Worm (Caenorhabditis elegans) whole organism, young adult: ENCODE data around the gene mrpl-42.

Source experiments
- B0261.1 ChIP-seq: sonication (generic microtip); optimal IDR thresholded peaks from 2 replicates; lab custom pipeline; 2016; ENCODE audit warnings: mild to moderate bottlenecking, missing genetic modification characterization, moderate library complexity, missing compliant biosample characterization
- B0336.3 ChIP-seq: fragments of 200-800 bp; sonication (Bioruptor generic); IDR thresholded peaks from 2 replicates; pipeline ENCODE4 v1.3.6; 2022; ENCODE audit warnings: missing genetic modification characterization, missing compliant biosample characterization
- F22D6.2 ChIP-seq: sonication (generic microtip); optimal IDR thresholded peaks from 2 replicates; lab custom pipeline; 2016; ENCODE audit warnings: mild to moderate bottlenecking, missing genetic modification characterization, missing compliant biosample characterization
- F33H1.4 ChIP-seq: fragments of 200-800 bp; sonication (Bioruptor generic); IDR thresholded peaks from 2 replicates; pipeline ENCODE4 v1.3.6; 2022; ENCODE audit warnings: missing genetic modification reagents, missing genetic modification characterization, missing compliant biosample characterization
- F39B2.1 ChIP-seq: fragments of 200-800 bp; sonication (Bioruptor generic); IDR thresholded peaks from 2 replicates; pipeline ENCODE4 v1.3.6; 2022; ENCODE audit warnings: missing genetic modification reagents, missing genetic modification characterization, missing compliant biosample characterization
- K11D2.4 ChIP-seq: fragments of 200-800 bp; sonication (Bioruptor generic); IDR thresholded peaks from 2 replicates; pipeline ENCODE4 v1.3.6; 2022; ENCODE audit warnings: missing genetic modification reagents, missing genetic modification characterization, missing compliant biosample characterization
- T07F8.4 ChIP-seq: sonication (generic microtip); optimal IDR thresholded peaks from 2 replicates; lab custom pipeline; 2016; ENCODE audit warnings: mild to moderate bottlenecking, missing genetic modification characterization, moderate library complexity, missing compliant biosample characterization
- Y53F4B.3 ChIP-seq: fragments of 200-800 bp; sonication (Bioruptor generic); IDR thresholded peaks from 2 replicates; pipeline ENCODE4 v1.3.6; 2022; ENCODE audit warnings: missing genetic modification reagents, missing genetic modification characterization, missing compliant biosample characterization
- Y79H2A.3 ChIP-seq: fragments of 200-800 bp; sonication (Bioruptor generic); conservative IDR thresholded peaks from 2 replicates; pipeline ENCODE4 v1.3.6; 2022; ENCODE audit warnings: missing genetic modification reagents, missing genetic modification characterization, missing compliant biosample characterization
- akir-1 ChIP-seq: fragments of 200-800 bp; sonication (Bioruptor generic); optimal IDR thresholded peaks from 2 replicates; lab custom pipeline; 2018; ENCODE audit warnings: mild to moderate bottlenecking, missing genetic modification characterization, moderate library complexity, missing compliant biosample characterization
- aptf-3 ChIP-seq: fragments of 200-800 bp; sonication (Bioruptor generic); IDR thresholded peaks from 2 replicates; pipeline ENCODE4 v1.3.6; 2022; ENCODE audit warnings: missing genetic modification characterization, missing compliant biosample characterization
- attf-3 ChIP-seq: fragments of 200-800 bp; sonication (Bioruptor generic); conservative IDR thresholded peaks from 2 replicates; pipeline ENCODE4 v1.3.6; 2022; ENCODE audit warnings: missing genetic modification reagents, missing genetic modification characterization, missing compliant biosample characterization
- attf-6 ChIP-seq: fragments of 200-800 bp; sonication (Bioruptor generic); IDR thresholded peaks from 2 replicates; pipeline ENCODE4 v1.3.6; 2022; ENCODE audit warnings: missing genetic modification reagents, missing genetic modification characterization, missing compliant biosample characterization
- bed-1 ChIP-seq: fragments of 200-800 bp; sonication (Bioruptor generic); IDR thresholded peaks from 2 replicates; pipeline ENCODE4 v1.3.6; 2022; ENCODE audit warnings: missing genetic modification reagents, missing genetic modification characterization, missing compliant biosample characterization
- bed-2 ChIP-seq: fragments of 200-800 bp; sonication (Bioruptor generic); IDR thresholded peaks from 2 replicates; pipeline ENCODE4 v1.3.6; 2022; ENCODE audit warnings: missing genetic modification reagents, missing genetic modification characterization, missing compliant biosample characterization
- ceh-27 ChIP-seq: fragments of 200-800 bp; sonication (Bioruptor generic); optimal IDR thresholded peaks from 2 replicates; lab custom pipeline; 2018; ENCODE audit warnings: mild to moderate bottlenecking, missing genetic modification characterization, moderate library complexity, missing compliant biosample characterization
- chd-7 ChIP-seq: sonication (generic microtip); optimal IDR thresholded peaks from 2 replicates; lab custom pipeline; 2016; ENCODE audit warnings: mild to moderate bottlenecking, missing genetic modification characterization, moderate library complexity, missing compliant biosample characterization
- die-1 ChIP-seq: sonication (generic microtip); optimal IDR thresholded peaks from 2 replicates; lab custom pipeline; 2016; ENCODE audit warnings: missing genotype, mild to moderate bottlenecking, missing genetic modification characterization, missing compliant biosample characterization
- dox-1 ChIP-seq: fragments of 200-800 bp; sonication (Bioruptor generic); IDR thresholded peaks from 2 replicates; pipeline ENCODE4 v1.3.6; 2022; ENCODE audit warnings: missing genetic modification reagents, missing genetic modification characterization, missing compliant biosample characterization
- efl-1 ChIP-seq: fragments of 150-350 bp; optimal IDR thresholded peaks from 2 replicates; lab custom pipeline; 2014; ENCODE audit warnings: missing biosample characterization, missing genetic modification reagents, missing genetic modification characterization
- egl-18 ChIP-seq: fragments of 200-800 bp; sonication (Bioruptor generic); IDR thresholded peaks from 2 replicates; pipeline ENCODE4 v1.3.6; 2022; ENCODE audit warnings: missing genetic modification reagents, missing genetic modification characterization, missing compliant biosample characterization
- hlh-26 ChIP-seq: fragments of 200-800 bp; sonication (Bioruptor generic); conservative IDR thresholded peaks from 2 replicates; pipeline ENCODE4 v1.3.6; 2022; ENCODE audit warnings: missing genetic modification reagents, missing genetic modification characterization, missing compliant biosample characterization
- hmg-1.2 ChIP-seq: fragments of 200-800 bp; sonication (Bioruptor generic); IDR thresholded peaks from 2 replicates; pipeline ENCODE4 v1.3.6; 2022; ENCODE audit warnings: missing genetic modification reagents, missing genetic modification characterization, missing compliant biosample characterization
- hmg-20 ChIP-seq: fragments of 200-800 bp; sonication (Bioruptor generic); IDR thresholded peaks from 2 replicates; pipeline ENCODE4 v1.3.6; 2022; ENCODE audit warnings: missing genetic modification reagents, missing genetic modification characterization, missing compliant biosample characterization
- hrde-1 ChIP-seq: sonication (generic microtip); optimal IDR thresholded peaks from 2 replicates; lab custom pipeline; 2016; ENCODE audit warnings: missing genetic modification characterization, mild to moderate bottlenecking, missing compliant biosample characterization, moderate library complexity, missing genotype, missing genetic modification reagents, borderline replicate concordance
- let-607 ChIP-seq, 2 experiments: fragments of 200-800 bp in 1 of 2; sonication (Bioruptor generic) in 1 of 2; sonication (generic microtip) in 1 of 2; optimal IDR thresholded peaks; 2 replicates each; lab custom pipeline; 2016 to 2018; ENCODE audit warnings: mild to moderate bottlenecking in 2 of 2, missing compliant biosample characterization in 2 of 2, missing genetic modification characterization in 2 of 2, moderate library complexity in 2 of 2, missing genotype in 1 of 2
- lin-26 ChIP-seq: fragments of 200-800 bp; sonication (Bioruptor generic); IDR thresholded peaks from 2 replicates; pipeline ENCODE4 v1.3.6; 2022; ENCODE audit warnings: missing genetic modification reagents, missing genetic modification characterization, missing compliant biosample characterization
- lin-35 ChIP-seq, 3 experiments: fragments of 150-350 bp in 2 of 3; sonication (generic microtip) in 1 of 3; optimal IDR thresholded peaks; 2 replicates each; lab custom pipeline; 2014 to 2018; ENCODE audit warnings: missing biosample characterization in 3 of 3, missing genetic modification characterization in 3 of 3, missing genetic modification reagents in 3 of 3
- lin-40 ChIP-seq: sonication (generic microtip); optimal IDR thresholded peaks from 2 replicates; lab custom pipeline; 2016; ENCODE audit warnings: missing genetic modification characterization, mild to moderate bottlenecking, missing compliant biosample characterization, missing genotype, missing genetic modification reagents
- lsl-1 ChIP-seq: fragments of 200-800 bp; sonication (Bioruptor generic); optimal IDR thresholded peaks from 2 replicates; lab custom pipeline; 2018; ENCODE audit warnings: mild to moderate bottlenecking, missing genetic modification characterization, moderate library complexity, missing compliant biosample characterization
- lsy-27 ChIP-seq: sonication (generic microtip); optimal IDR thresholded peaks from 2 replicates; lab custom pipeline; 2017; ENCODE audit warnings: missing genetic modification characterization, mild to moderate bottlenecking, missing compliant biosample characterization, antibody characterized with exemption, missing genotype, borderline replicate concordance; ENCODE audit not compliant: insufficient read depth
- madf-6 ChIP-seq: fragments of 200-800 bp; sonication (Bioruptor generic); IDR thresholded peaks from 2 replicates; pipeline ENCODE4 v1.3.6; 2022; ENCODE audit warnings: missing genetic modification reagents, missing genetic modification characterization, missing compliant biosample characterization
- madf-8 ChIP-seq: fragments of 200-800 bp; sonication (Bioruptor generic); conservative IDR thresholded peaks from 2 replicates; pipeline ENCODE4 v1.3.6; 2022; ENCODE audit warnings: missing genetic modification reagents, missing genetic modification characterization, missing compliant biosample characterization
- mel-28 ChIP-seq: sonication (generic microtip); optimal IDR thresholded peaks from 2 replicates; lab custom pipeline; 2016; ENCODE audit warnings: borderline replicate concordance, mild to moderate bottlenecking, missing genetic modification characterization, missing compliant biosample characterization
- mes-4 ChIP-seq: sonication (generic microtip); optimal IDR thresholded peaks from 2 replicates; lab custom pipeline; 2016; ENCODE audit warnings: missing genotype, missing genetic modification characterization, missing compliant biosample characterization
- nfya-1 ChIP-seq: sonication (generic microtip); optimal IDR thresholded peaks from 2 replicates; lab custom pipeline; 2017; ENCODE audit warnings: antibody characterized with exemption, missing compliant biosample characterization, missing genetic modification characterization, borderline replicate concordance; ENCODE audit not compliant: insufficient read depth
- nhr-27 ChIP-seq: fragments of 200-800 bp; sonication (Bioruptor generic); optimal IDR thresholded peaks from 2 replicates; lab custom pipeline; 2018; ENCODE audit warnings: mild to moderate bottlenecking, missing genetic modification characterization, moderate library complexity, missing compliant biosample characterization
- nhr-80 ChIP-seq: sonication (generic microtip); optimal IDR thresholded peaks from 2 replicates; lab custom pipeline; 2016; ENCODE audit warnings: missing genetic modification characterization, missing compliant biosample characterization
- rcor-1 ChIP-seq: fragments of 200-800 bp; sonication (Bioruptor generic); IDR thresholded peaks from 2 replicates; pipeline ENCODE4 v1.3.6; 2022; ENCODE audit warnings: missing genetic modification reagents, missing genetic modification characterization, missing compliant biosample characterization
- snpc-1.1 ChIP-seq: sonication (generic microtip); optimal IDR thresholded peaks from 2 replicates; lab custom pipeline; 2017; ENCODE audit warnings: missing genetic modification characterization, mild to moderate bottlenecking, missing compliant biosample characterization, antibody characterized with exemption, moderate library complexity, missing genotype, missing genetic modification reagents; ENCODE audit not compliant: insufficient read depth
- snpc-4 ChIP-seq, 5 experiments: fragments of 150-350 bp in 1 of 5; sonication (generic microtip) in 4 of 5; optimal IDR thresholded peaks; 2 replicates each; lab custom pipeline; 2014 to 2018; ENCODE audit warnings: missing genetic modification characterization in 5 of 5, missing biosample characterization in 3 of 5, antibody characterized with exemption in 2 of 5, mild to moderate bottlenecking in 2 of 5, missing compliant biosample characterization in 2 of 5, missing genotype in 2 of 5, moderate library complexity in 2 of 5, missing genetic modification reagents in 1 of 5
- tbp1 ChIP-seq: fragments of 200-800 bp; sonication (Bioruptor generic); optimal IDR thresholded peaks from 2 replicates; lab custom pipeline; 2018; ENCODE audit warnings: mild to moderate bottlenecking, missing genetic modification characterization, missing compliant biosample characterization
- tlf-1 ChIP-seq: fragments of 200-800 bp; sonication (Bioruptor generic); optimal IDR thresholded peaks from 2 replicates; lab custom pipeline; 2018; ENCODE audit warnings: mild to moderate bottlenecking, missing genetic modification characterization, missing compliant biosample characterization
- unc-130 ChIP-seq: sonication (generic microtip); optimal IDR thresholded peaks from 2 replicates; lab custom pipeline; 2016; ENCODE audit warnings: missing genetic modification reagents, missing genetic modification characterization, missing compliant biosample characterization
- xnd-1 ChIP-seq: sonication (generic microtip); optimal IDR thresholded peaks from 2 replicates; lab custom pipeline; 2016; ENCODE audit warnings: missing genotype, missing genetic modification reagents, missing genetic modification characterization, missing compliant biosample characterization
- zfh-2 ChIP-seq: fragments of 200-800 bp; sonication (Bioruptor generic); conservative IDR thresholded peaks from 2 replicates; pipeline ENCODE4 v1.3.6; 2022; ENCODE audit warnings: missing genetic modification reagents, missing genetic modification characterization, missing compliant biosample characterization
- ztf-3 ChIP-seq: fragments of 200-800 bp; sonication (Bioruptor generic); optimal IDR thresholded peaks from 2 replicates; lab custom pipeline; 2018; ENCODE audit warnings: mild to moderate bottlenecking, missing genetic modification characterization, missing compliant biosample characterization

mrpl-42 gene

DNA sequence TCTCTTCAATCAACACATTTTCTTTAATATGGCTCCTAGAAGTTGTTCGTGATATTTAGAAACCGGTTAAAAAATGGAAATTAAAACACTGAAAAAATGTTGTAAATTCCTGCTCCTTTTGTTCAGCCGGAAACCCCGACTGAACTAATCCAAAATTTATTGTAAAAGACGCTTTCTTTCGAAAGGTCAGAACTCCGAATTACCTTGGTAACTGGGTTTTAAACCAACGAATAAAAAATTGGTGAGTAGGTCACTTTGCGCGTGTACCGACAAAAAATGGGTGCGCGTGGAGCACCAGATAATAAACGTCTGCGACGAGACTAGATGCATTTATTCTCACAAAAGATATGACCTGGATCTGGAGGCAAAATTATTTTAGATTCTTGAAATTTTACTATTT lies 36.3 kb upstream of the mrpl-42 start (continued):
- no peak for TF ChIP-seq nfya-1
- no peak for TF ChIP-seq T07F8.4 (tag; lab: Kevin White, UChicago)
- TF ChIP-seq snpc-4 (GFP tag; optimal IDR thresholded peaks at IDR 0.05; lab: Kevin White, UChicago) = peak; percentile 79
- TF ChIP-seq snpc-4 (tag; optimal IDR thresholded peaks at IDR 0.05; lab: Kevin White, UChicago) = peak; percentile 83 to 97 (median 92)
- peak; percentile 72 for TF ChIP-seq tbp1 (GFP tag; lab: Kevin White, UChicago)
- no peak for TF ChIP-seq unc-130 (GFP tag; lab: Kevin White, UChicago)
- no peak for TF ChIP-seq F22D6.2 (tag; lab: Kevin White, UChicago)
- TF ChIP-seq aptf-3 (GFP tag; lab: Robert Waterston, UW) = no peak
- no peak for TF ChIP-seq efl-1
- no peak for TF ChIP-seq attf-3 (GFP tag; lab: Robert Waterston, UW)
- peak; percentile 4 for TF ChIP-seq lsl-1 (GFP tag; lab: Kevin White, UChicago)
- TF ChIP-seq hmg-20 (GFP tag; lab: Robert Waterston, UW) = 0 out of 2 replicates have a peak, but pooled peaks have one; percentile 32
- no peak for TF ChIP-seq akir-1 (GFP tag; lab: Kevin White, UChicago)
- TF ChIP-seq ceh-27 (GFP tag; lab: Kevin White, UChicago) = no peak
- no peak for TF ChIP-seq F39B2.1 (GFP tag; lab: Robert Waterston, UW)
- TF ChIP-seq hrde-1 (tag; lab: Kevin White, UChicago) = no peak
- no peak for TF ChIP-seq bed-2 (GFP tag; lab: Robert Waterston, UW)
- no peak for TF ChIP-seq lsy-27 (tag; lab: Kevin White, UChicago)
- no peak for TF ChIP-seq K11D2.4
- no peak for TF ChIP-seq let-607 (tag; optimal IDR thresholded peaks at IDR 0.05; lab: Kevin White, UChicago)
- TF ChIP-seq die-1 (tag; lab: Kevin White, UChicago) = no peak
- TF ChIP-seq zfh-2 (GFP tag; lab: Robert Waterston, UW) = no peak
- no peak for TF ChIP-seq xnd-1 (tag; lab: Kevin White, UChicago)
- peak; percentile 46; the same call in 1 of the 2 replicates for TF ChIP-seq rcor-1 (GFP tag; lab: Robert Waterston, UW)
- TF ChIP-seq Y53F4B.3 (GFP tag; lab: Robert Waterston, UW) = no peak
- TF ChIP-seq F33H1.4 = no peak
- TF ChIP-seq mes-4 (tag; lab: Kevin White, UChicago) = no peak
- no peak for TF ChIP-seq lin-40 (tag; lab: Kevin White, UChicago)
- TF ChIP-seq lin-26 (GFP tag; lab: Robert Waterston, UW) = no peak; the same call in 1 of the 2 replicates
- no peak for TF ChIP-seq tlf-1 (GFP tag; lab: Kevin White, UChicago)
- TF ChIP-seq B0261.1 (tag; lab: Kevin White, UChicago) = no peak
- TF ChIP-seq B0336.3 (GFP tag; lab: Robert Waterston, UW) = no peak; the same call in 1 of the 2 replicates
- TF ChIP-seq madf-8 (GFP tag; lab: Robert Waterston, UW) = no peak; the same call in 1 of the 2 replicates
- peak; percentile 94 for TF ChIP-seq attf-6 (GFP tag; lab: Robert Waterston, UW)
- TF ChIP-seq ztf-3 (GFP tag; lab: Kevin White, UChicago) = no peak
- TF ChIP-seq nhr-80 (tag; lab: Kevin White, UChicago) = no peak
- TF ChIP-seq nhr-27 (tag; lab: Kevin White, UChicago) = no peak
- no peak for TF ChIP-seq egl-18 (GFP tag; lab: Robert Waterston, UW)
- TF ChIP-seq hlh-26 (GFP tag; lab: Robert Waterston, UW) = no peak
- TF ChIP-seq lin-35 (GFP tag; optimal IDR thresholded peaks at IDR 0.05; lab: Kevin White, UChicago) = no peak
- no peak for TF ChIP-seq dox-1 (GFP tag; lab: Robert Waterston, UW)
- TF ChIP-seq chd-7 (tag; lab: Kevin White, UChicago) = no peak
- TF ChIP-seq Y79H2A.3 = no peak
- TF ChIP-seq hmg-1.2 = peak; percentile 52; the same call in 1 of the 2 replicates
- no peak for TF ChIP-seq bed-1
- TF ChIP-seq mel-28 (tag; lab: Kevin White, UChicago) = no peak
- peak; percentile 88 for TF ChIP-seq snpc-1.1 (tag; lab: Kevin White, UChicago)
- peak; percentile 69 for TF ChIP-seq madf-6
